Fruit fly (Drosophila melanogaster) Kc167 (cell line): ENCODE data around the gene Nagk.

Experiments
- Myc ChIP-seq: fragments of >200 bp; optimal IDR thresholded peaks from 2 replicates; lab custom pipeline; 2017; ENCODE audit warnings: missing external identifiers
- h ChIP-seq: fragments of >200 bp; optimal IDR thresholded peaks from 3 replicates; lab custom pipeline; 2018; ENCODE audit warnings: missing external identifiers
- insv ChIP-seq: fragments of >200 bp; optimal IDR thresholded peaks from 3 replicates; lab custom pipeline; 2018; ENCODE audit warnings: missing external identifiers
- psq ChIP-seq: fragments of >200 bp; optimal IDR thresholded peaks from 2 replicates; lab custom pipeline; 2017; ENCODE audit warnings: missing external identifiers
- ttk ChIP-seq: sonication (Bioruptor generic); optimal IDR thresholded peaks from 2 replicates; lab custom pipeline; 2017; ENCODE audit warnings: missing external identifiers

DNA sequence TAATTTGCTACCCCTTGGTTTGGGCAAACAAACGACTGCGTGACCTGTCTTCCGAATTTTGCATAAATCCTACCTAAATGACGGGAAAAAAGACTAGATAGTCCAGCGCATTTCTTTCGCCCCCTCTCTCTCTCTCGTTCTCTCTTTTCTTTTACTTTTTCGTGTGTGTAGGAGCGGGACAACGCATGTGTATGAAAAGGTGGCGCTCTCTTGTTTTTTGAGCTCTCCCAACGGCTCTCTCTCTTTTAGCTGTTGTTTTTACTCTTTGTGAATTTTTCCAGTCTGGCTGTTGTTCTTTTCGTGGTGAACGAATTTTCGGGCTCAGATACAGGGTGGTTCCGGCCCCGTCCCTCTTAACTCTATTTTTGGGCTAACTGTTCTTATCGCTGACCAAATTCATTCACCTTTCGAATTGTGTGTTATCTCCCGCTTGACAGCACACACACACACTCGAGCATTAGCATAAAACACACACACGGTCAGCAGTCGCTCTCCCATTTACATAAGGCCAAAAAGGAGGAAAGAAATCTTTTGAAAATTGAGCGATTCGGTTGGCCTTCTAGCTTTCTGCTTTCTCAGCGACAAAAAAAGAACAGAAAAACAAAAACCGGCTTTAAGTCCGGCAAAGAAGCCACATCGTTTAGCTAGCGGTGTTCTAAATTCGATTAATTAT lies 51.4 kb downstream of the Nagk start:
- no peak for TF ChIP-seq ttk (lab: Kevin White, UChicago)
- no peak for TF ChIP-seq insv (lab: Kevin White, UChicago)
- TF ChIP-seq psq (lab: Kevin White, UChicago) = no peak
- no peak for TF ChIP-seq Myc (lab: Kevin White, UChicago)
- TF ChIP-seq h (lab: Kevin White, UChicago) = no peak
